Worm (Caenorhabditis elegans) whole organism, L4/young adult: Measurements from ENCODE around the gene F17E9.5.
"Not testable (repeated sequence)": the region's sequence is repeated elsewhere in the genome, so short reads cannot be mapped to it uniquely, and the experiment has no call there.

Experiments
- W03F9.2 ChIP-seq: fragments of 150-350 bp; optimal IDR thresholded peaks from 2 replicates; lab custom pipeline; 2014; ENCODE audit warnings: missing biosample characterization, missing genetic modification characterization
- dao-5 ChIP-seq: sonication (generic microtip); optimal IDR thresholded peaks from 2 replicates; lab custom pipeline; 2016; ENCODE audit warnings: missing genotype, missing genetic modification characterization, moderate library complexity, missing compliant biosample characterization
- him-1 ChIP-seq: sonication (generic microtip); optimal IDR thresholded peaks from 2 replicates; lab custom pipeline; 2016; ENCODE audit warnings: missing genotype, missing genetic modification reagents, missing genetic modification characterization, missing compliant biosample characterization

Gene F17E9.5

ce11 chrIV:8385662-8386061, 40.0 kb downstream of the F17E9.5 start:
- TF ChIP-seq W03F9.2 (tag; lab: Kevin White, UChicago) = no peak
- no peak for TF ChIP-seq him-1 (tag; lab: Kevin White, UChicago)
- no peak for TF ChIP-seq dao-5 (tag; lab: Kevin White, UChicago)

ce11 chrIV:8389139-8389538, 43.5 kb downstream of the F17E9.5 start, which contains the start of gene D2096.10:
D2096.10 (minus strand) TSS chrIV:8389239.
- not testable (repeated sequence) for TF ChIP-seq him-1, dao-5, W03F9.2 (tag; lab: Kevin White, UChicago)

- TF ChIP-seq him-1 (tag; lab: Kevin White, UChicago) = no peak
- no peak for TF ChIP-seq W03F9.2 (tag; lab: Kevin White, UChicago)
- TF ChIP-seq dao-5 (tag; lab: Kevin White, UChicago) = no peak
Measured at ce11 chrIV:8394105-8394504, 48.5 kb downstream of the F17E9.5 start, which contains the start of gene D2096.11. D2096.11 (minus strand) TSS chrIV:8394205.
